Fruit fly (Drosophila melanogaster): ENCODE data around the gene CG9281.

The CG9281 gene

dm6 chrX:15709984-15710750 is at the start of gene CG9281, which contains the start of gene CG15601:
Gene CG9281 (minus strand): TSS chrX:15710539.
Gene CG15601 (plus strand): TSS chrX:15710647.
- TF ChIP-seq Rfx (GFP tag; IDR thresholded peaks at IDR 0.05) (peak; percentile 45), chn (GFP tag; optimal IDR thresholded peaks at IDR 0.05) (no peak), zen (tag; optimal IDR thresholded peaks at IDR 0.05) (no peak), grau (tag; optimal IDR thresholded peaks at IDR 0.05) (peak; percentile 7), CG4328 (GFP tag; optimal IDR thresholded peaks at IDR 0.05) (peak; percentile 13), seq (GFP tag; IDR thresholded peaks at IDR 0.05) (0 out of 2 replicates have a peak, but pooled peaks have one; percentile 7), sna (GFP tag; IDR thresholded peaks at IDR 0.05; ENCODE audit: partially characterized antibody) (peak; percentile 31; the same call in 1 of the 2 replicates), MTF-1 (GFP tag; optimal IDR thresholded peaks at IDR 0.05; ENCODE audit: borderline replicate concordance) (peak; percentile 16), HLHmδ (GFP tag; optimal IDR thresholded peaks at IDR 0.05) (peak; percentile 64), Pdp1 (GFP tag; optimal IDR thresholded peaks at IDR 0.05) (peak in 1 of 2 experiments; percentile 83), crp (GFP tag; optimal IDR thresholded peaks at IDR 0.05) (peak in 1 of 2 experiments; percentile 39), ab (GFP tag; optimal IDR thresholded peaks at IDR 0.05) (no peak), cwo (GFP tag; optimal IDR thresholded peaks at IDR 0.05) (peak; percentile 7), insv (GFP tag; optimal IDR thresholded peaks at IDR 0.05) (peak in 1 of 2 experiments; percentile 33), knrl (GFP tag; IDR thresholded peaks at IDR 0.05; ENCODE audit: partially characterized antibody) (peak; percentile 48; the same call in 1 of the 3 replicates), CG3847 (GFP tag; IDR thresholded peaks at IDR 0.05) (peak; percentile 37; the same call in 1 of the 2 replicates), tx (GFP tag; optimal IDR thresholded peaks at IDR 0.05) (no peak), Max (GFP tag; optimal IDR thresholded peaks at IDR 0.05) (peak; percentile 87), CG1603 (tag; optimal IDR thresholded peaks at IDR 0.05) (peak; percentile 52), slbo (GFP tag; IDR thresholded peaks at IDR 0.05) (peak; percentile 43), ERR (GFP tag; optimal IDR thresholded peaks at IDR 0.05) (no peak), pzg (GFP tag; optimal IDR thresholded peaks at IDR 0.05) (peak; percentile 70), Dref (GFP tag; IDR thresholded peaks at IDR 0.05) (peak; percentile 50), dysf (GFP tag; IDR thresholded peaks at IDR 0.05) (peak; percentile 32; the same call in 1 of the 3 replicates), CG12391 (tag; optimal IDR thresholded peaks at IDR 0.05) (peak; percentile 24), CG15479 (GFP tag; optimal IDR thresholded peaks at IDR 0.05) (peak; percentile 96), dm (GFP tag; optimal IDR thresholded peaks at IDR 0.05) (peak; percentile 96), Dp (GFP tag; optimal IDR thresholded peaks at IDR 0.05) (peak; percentile 38), TFAM (GFP tag; optimal IDR thresholded peaks at IDR 0.05) (no peak), CG12155 (GFP tag; optimal IDR thresholded peaks at IDR 0.05) (no peak), D (optimal IDR thresholded peaks at IDR 0.05) (peak; percentile 55), D (GFP tag; optimal IDR thresholded peaks at IDR 0.05) (no peak), sob (GFP tag; IDR thresholded peaks at IDR 0.05) (peak; percentile 42; the same call in 1 of the 2 replicates), sr (GFP tag; IDR thresholded peaks at IDR 0.05) (no peak), rib (GFP tag; IDR thresholded peaks at IDR 0.05) (peak; percentile 82; the same call in 1 of the 2 replicates), nmo (GFP tag; optimal IDR thresholded peaks at IDR 0.05) (peak; percentile 42), CG11456 (GFP tag; IDR thresholded peaks at IDR 0.05) (0 out of 3 replicates have a peak, but pooled peaks have one; percentile 24), CG9932 (GFP tag; IDR thresholded peaks at IDR 0.05) (peak; percentile 33), NFAT (GFP tag; IDR thresholded peaks at IDR 0.05) (peak; percentile 42; the same call in 1 of the 2 replicates), Usf (GFP tag; optimal IDR thresholded peaks at IDR 0.05) (no peak), CG9437 (GFP tag; optimal IDR thresholded peaks at IDR 0.05) (peak; percentile 66), Bgb (GFP tag; IDR thresholded peaks at IDR 0.05; ENCODE audit: partially characterized antibody) (peak; percentile 29; the same call in 1 of the 2 replicates), CG13296 (GFP tag; optimal IDR thresholded peaks at IDR 0.05) (no peak), CG11696 (GFP tag; IDR thresholded peaks at IDR 0.05) (no peak), p53 (GFP tag; optimal IDR thresholded peaks at IDR 0.05) (no peak), Ets97D (GFP tag; optimal IDR thresholded peaks at IDR 0.05) (peak; percentile 22), ac (GFP tag; optimal IDR thresholded peaks at IDR 0.05) (peak; percentile 6), CG13287 (GFP tag; IDR thresholded peaks at IDR 0.05; ENCODE audit: partially characterized antibody) (peak; percentile 20; the same call in 1 of the 2 replicates)

All from whole organism, embryonic.